Worm (Caenorhabditis elegans) whole organism, midembryonic: ENCODE measurements around the gene srj-23.

Source experiments
- flt-1 ChIP-seq: fragments of 200-800 bp; sonication (Bioruptor generic); IDR thresholded peaks from 2 replicates; pipeline ENCODE4 v1.3.6; 2022; ENCODE audit warnings: missing genetic modification characterization, missing compliant biosample characterization
- klf-2 ChIP-seq: fragments of 200-800 bp; sonication (Bioruptor generic); conservative IDR thresholded peaks from 2 replicates; pipeline ENCODE4 v1.3.6; 2022; ENCODE audit warnings: missing genetic modification reagents, missing genetic modification characterization, missing compliant biosample characterization
- med-1 ChIP-seq: sonication (generic microtip); optimal IDR thresholded peaks from 2 replicates; lab custom pipeline; 2017; ENCODE audit warnings: missing genetic modification characterization, mild to moderate bottlenecking, missing compliant biosample characterization, antibody characterized with exemption, missing genetic modification reagents; ENCODE audit not compliant: insufficient read depth

DNA sequence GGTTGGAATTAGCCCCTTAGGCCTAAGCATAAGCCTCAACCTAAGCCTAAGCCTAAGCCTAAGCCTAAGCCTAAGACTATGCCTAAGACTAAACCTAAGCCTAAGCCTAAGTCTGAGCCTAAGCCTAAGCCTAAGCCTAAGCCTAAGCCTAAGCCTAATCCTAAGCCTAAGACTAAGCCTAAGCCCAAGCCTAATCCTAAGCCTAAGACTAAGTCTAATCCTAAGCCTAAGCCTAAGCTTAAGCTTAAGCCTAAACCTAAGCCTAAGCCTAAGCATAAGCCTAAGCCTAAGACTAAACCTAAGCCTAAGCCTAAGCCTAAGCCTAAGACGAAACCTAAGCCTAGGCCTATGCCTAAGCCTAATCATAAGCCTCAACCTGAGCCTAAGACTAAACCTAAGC lies 28.1 kb upstream of the srj-23 start:
- TF ChIP-seq flt-1 (GFP tag; lab: Robert Waterston, UW) (no peak), med-1 (GFP tag; lab: Kevin White, UChicago) (no peak), klf-2 (GFP tag; lab: Robert Waterston, UW) (no peak)
